Fruit fly (Drosophila melanogaster) whole organism, embryonic: Measurements from ENCODE around the gene shf.

Experiments used
- BEAF-32 ChIP-seq: fragments of 200-800 bp; sonication (Bioruptor generic); optimal IDR thresholded peaks from 3 replicates; lab custom pipeline; 2017; ENCODE audit warnings: missing biosample characterization, missing genetic modification characterization, mild to moderate bottlenecking, moderate library complexity, missing genetic modification reagents
- Bdp1 ChIP-seq: fragments of 200-800 bp; sonication (Bioruptor generic); optimal IDR thresholded peaks from 3 replicates; lab custom pipeline; 2016; ENCODE audit warnings: missing biosample characterization, missing genetic modification characterization
- Bgb ChIP-seq: fragments of 200-800 bp; sonication (Bioruptor generic); IDR thresholded peaks from 2 replicates; pipeline ENCODE4 v1.3.6; 2022; ENCODE audit warnings: missing biosample characterization, missing genetic modification characterization; ENCODE audit not compliant: partially characterized antibody
- Blimp-1 ChIP-seq: fragments of 200-800 bp; sonication (Bioruptor generic); optimal IDR thresholded peaks from 3 replicates; lab custom pipeline; 2018; ENCODE audit warnings: missing biosample characterization, missing genetic modification characterization, mild to moderate bottlenecking, moderate library complexity, missing genetic modification reagents
- CG10543 ChIP-seq: fragments of 200-800 bp; sonication (Bioruptor generic); optimal IDR thresholded peaks from 3 replicates; lab custom pipeline; 2017; ENCODE audit warnings: missing biosample characterization, mild to moderate bottlenecking, missing genetic modification characterization, moderate library complexity
- CG18599 ChIP-seq: fragments of 200-800 bp; sonication (Bioruptor generic); optimal IDR thresholded peaks from 3 replicates; lab custom pipeline; 2017; ENCODE audit warnings: missing biosample characterization, missing genetic modification characterization, mild to moderate bottlenecking, moderate library complexity, missing genetic modification reagents
- CG2116 ChIP-seq: fragments of 200-800 bp; sonication (Bioruptor generic); optimal IDR thresholded peaks from 3 replicates; lab custom pipeline; 2018; ENCODE audit warnings: missing biosample characterization, mild to moderate bottlenecking, missing genetic modification characterization
- CG2120 ChIP-seq: fragments of 200-800 bp; sonication (Bioruptor generic); optimal IDR thresholded peaks from 3 replicates; lab custom pipeline; 2016; ENCODE audit warnings: missing biosample characterization, missing genetic modification characterization
- CG30431 ChIP-seq: fragments of 200-800 bp; sonication (Bioruptor generic); optimal IDR thresholded peaks from 2 replicates; lab custom pipeline; 2017; ENCODE audit warnings: missing biosample characterization, missing genetic modification characterization
- CG34224 ChIP-seq: fragments of 200-800 bp; sonication (Bioruptor generic); IDR thresholded peaks from 3 replicates; pipeline ENCODE4 v1.3.6; 2022; ENCODE audit warnings: missing biosample characterization, missing genetic modification characterization; ENCODE audit not compliant: partially characterized antibody
- CG5180 ChIP-seq: fragments of 200-800 bp; sonication (Bioruptor generic); optimal IDR thresholded peaks from 3 replicates; lab custom pipeline; 2017; ENCODE audit warnings: missing biosample characterization, missing genetic modification characterization, mild to moderate bottlenecking, moderate library complexity, missing genetic modification reagents
- CG6254 ChIP-seq: fragments of 200-800 bp; sonication (Bioruptor generic); optimal IDR thresholded peaks from 3 replicates; lab custom pipeline; 2017; ENCODE audit warnings: mild to moderate bottlenecking, missing biosample characterization, missing genetic modification reagents, missing genetic modification characterization
- CG7786 ChIP-seq: fragments of 200-800 bp; sonication (Bioruptor generic); optimal IDR thresholded peaks from 2 replicates; lab custom pipeline; 2016; ENCODE audit warnings: missing biosample characterization, missing genetic modification characterization
- CG8765 ChIP-seq: fragments of 200-800 bp; sonication (Bioruptor generic); IDR thresholded peaks from 2 replicates; pipeline ENCODE4 v1.3.6; 2022; ENCODE audit warnings: missing biosample characterization, missing genetic modification characterization
- CG9437 ChIP-seq: fragments of 200-800 bp; sonication (Bioruptor generic); optimal IDR thresholded peaks from 2 replicates; lab custom pipeline; 2018; ENCODE audit warnings: missing biosample characterization, mild to moderate bottlenecking, missing genetic modification characterization
- CG9817 ChIP-seq: fragments of 200-800 bp; sonication (Bioruptor generic); optimal IDR thresholded peaks from 2 replicates; lab custom pipeline; 2018; ENCODE audit warnings: missing biosample characterization, mild to moderate bottlenecking, missing genetic modification characterization, moderate library complexity
- D19A ChIP-seq: fragments of 200-800 bp; optimal IDR thresholded peaks from 3 replicates; lab custom pipeline; 2019; ENCODE audit warnings: missing biosample characterization, mild to moderate bottlenecking, missing genetic modification characterization, moderate library complexity
- Deaf1 ChIP-seq: fragments of 200-800 bp; optimal IDR thresholded peaks from 3 replicates; lab custom pipeline; 2019; ENCODE audit warnings: missing biosample characterization, mild to moderate bottlenecking, missing genetic modification characterization, moderate library complexity
- Dip2 ChIP-seq: fragments of 200-800 bp; sonication (Bioruptor generic); IDR thresholded peaks from 2 replicates; pipeline ENCODE4 v1.3.6; 2022; ENCODE audit warnings: missing biosample characterization, missing genetic modification characterization
- Doc3 ChIP-seq: fragments of 200-800 bp; sonication (Bioruptor generic); IDR thresholded peaks from 3 replicates; pipeline ENCODE4 v1.3.6; 2022; ENCODE audit warnings: missing biosample characterization, missing genetic modification characterization; ENCODE audit not compliant: partially characterized antibody
- E2f1 ChIP-seq: fragments of 200-800 bp; sonication (Bioruptor generic); IDR thresholded peaks from 2 replicates; pipeline ENCODE4 v1.3.6; 2022; ENCODE audit warnings: missing biosample characterization, missing genetic modification characterization
- Eip74EF ChIP-seq, 2 experiments: fragments of 200-800 bp in 1 of 2; fragments of >200 bp in 1 of 2; sonication (Bioruptor generic) in 1 of 2; optimal IDR thresholded peaks; 2 replicates each; lab custom pipeline; 2017 to 2019; ENCODE audit warnings: missing biosample characterization in 2 of 2, missing genetic modification characterization in 2 of 2, mild to moderate bottlenecking in 1 of 2, moderate library complexity in 1 of 2
- Ets65A ChIP-seq: fragments of 200-800 bp; sonication (Bioruptor generic); peaks from one replicate; lab custom pipeline; 2016; ENCODE audit warnings: missing biosample characterization, missing genetic modification characterization
- Fer2 ChIP-seq: fragments of 200-800 bp; sonication (Bioruptor generic); optimal IDR thresholded peaks from 2 replicates; lab custom pipeline; 2018; ENCODE audit warnings: missing biosample characterization, mild to moderate bottlenecking, missing genetic modification characterization, moderate library complexity
- Hmx ChIP-seq: fragments of 200-800 bp; sonication (Bioruptor generic); optimal IDR thresholded peaks from 2 replicates; lab custom pipeline; 2016; ENCODE audit warnings: missing biosample characterization, missing genetic modification characterization
- Lim3 ChIP-seq: fragments of 200-800 bp; sonication (Bioruptor generic); IDR thresholded peaks from 2 replicates; pipeline ENCODE4 v1.3.6; 2022; ENCODE audit warnings: missing biosample characterization, missing genetic modification characterization
- Sox102F ChIP-seq: fragments of 200-800 bp; sonication (Bioruptor generic); optimal IDR thresholded peaks from 2 replicates; lab custom pipeline; 2018; ENCODE audit warnings: missing biosample characterization, mild to moderate bottlenecking, missing genetic modification characterization, moderate library complexity
- Tbp ChIP-seq: fragments of >200 bp; optimal IDR thresholded peaks from 2 replicates; lab custom pipeline; 2018; ENCODE audit warnings: missing biosample characterization, missing genetic modification characterization
- bcd ChIP-seq: fragments of 200-800 bp; sonication (Bioruptor generic); optimal IDR thresholded peaks from 2 replicates; lab custom pipeline; 2017; ENCODE audit warnings: missing biosample characterization, mild to moderate bottlenecking, missing genetic modification characterization
- da ChIP-seq: fragments of 200-800 bp; sonication (Bioruptor generic); optimal IDR thresholded peaks from 2 replicates; lab custom pipeline; 2016; ENCODE audit warnings: missing biosample characterization, missing genetic modification characterization
- dimm ChIP-seq: fragments of 200-800 bp; sonication (Bioruptor generic); IDR thresholded peaks from 2 replicates; pipeline ENCODE4 v1.3.6; 2022; ENCODE audit warnings: missing biosample characterization, missing genetic modification characterization
- disco-r ChIP-seq: fragments of 200-800 bp; sonication (Bioruptor generic); optimal IDR thresholded peaks from 2 replicates; lab custom pipeline; 2016; ENCODE audit warnings: missing biosample characterization, missing genetic modification characterization
- dm ChIP-seq: fragments of 200-800 bp; sonication (Bioruptor generic); optimal IDR thresholded peaks from 3 replicates; lab custom pipeline; 2016; ENCODE audit warnings: missing biosample characterization, missing genetic modification characterization
- dpn ChIP-seq, 2 experiments: fragments of 200-800 bp; sonication (Bioruptor generic); optimal IDR thresholded peaks; 3 replicates each; lab custom pipeline; 2016; ENCODE audit warnings: missing biosample characterization in 2 of 2, missing genetic modification characterization in 2 of 2
- dysf ChIP-seq: fragments of 200-800 bp; sonication (Bioruptor generic); IDR thresholded peaks from 3 replicates; pipeline ENCODE4 v1.3.6; 2022; ENCODE audit warnings: missing biosample characterization, missing genetic modification characterization
- emc ChIP-seq: fragments of 200-800 bp; sonication (Bioruptor generic); optimal IDR thresholded peaks from 2 replicates; lab custom pipeline; 2016; ENCODE audit warnings: missing biosample characterization, missing genetic modification characterization
- en ChIP-seq: fragments of 200-800 bp; sonication (Bioruptor generic); optimal IDR thresholded peaks from 2 replicates; lab custom pipeline; 2016; ENCODE audit warnings: missing biosample characterization, missing genetic modification characterization
- gcm ChIP-seq: fragments of 200-800 bp; sonication (Bioruptor generic); optimal IDR thresholded peaks from 2 replicates; lab custom pipeline; 2019; ENCODE audit warnings: missing biosample characterization, mild to moderate bottlenecking, missing genetic modification characterization, moderate library complexity
- inv ChIP-seq: fragments of 200-800 bp; sonication (Bioruptor generic); IDR thresholded peaks from 2 replicates; pipeline ENCODE4 v1.3.6; 2022; ENCODE audit warnings: missing biosample characterization, missing genetic modification characterization; ENCODE audit not compliant: partially characterized antibody
- jing ChIP-seq: fragments of 200-800 bp; sonication (Bioruptor generic); optimal IDR thresholded peaks from 2 replicates; lab custom pipeline; 2018; ENCODE audit warnings: missing biosample characterization, mild to moderate bottlenecking, missing genetic modification characterization
- luna ChIP-seq: fragments of 200-800 bp; sonication (Bioruptor generic); optimal IDR thresholded peaks from 2 replicates; lab custom pipeline; 2016; ENCODE audit warnings: missing biosample characterization, missing genetic modification characterization
- mam ChIP-seq: fragments of 200-800 bp; sonication (Bioruptor generic); optimal IDR thresholded peaks from 3 replicates; lab custom pipeline; 2016; ENCODE audit warnings: missing biosample characterization, missing genetic modification characterization
- oc ChIP-seq: fragments of 200-800 bp; sonication (Bioruptor generic); optimal IDR thresholded peaks from 2 replicates; lab custom pipeline; 2018; ENCODE audit warnings: missing biosample characterization, mild to moderate bottlenecking, missing genetic modification characterization, moderate library complexity
- onecut ChIP-seq: fragments of 200-800 bp; sonication (Bioruptor generic); IDR thresholded peaks from 2 replicates; pipeline ENCODE4 v1.3.6; 2022; ENCODE audit warnings: missing biosample characterization, missing genetic modification characterization
- pan ChIP-seq, 4 experiments: fragments of >200 bp in 3 of 4; fragments of 200-800 bp in 1 of 4; sonication (Bioruptor generic) in 1 of 4; optimal IDR thresholded peaks in 3 of 4; IDR thresholded peaks in 1 of 4; 2 replicates each; pipeline versions ENCODE4 v1.3.6 to Lab custom; 2017 to 2022; ENCODE audit warnings: missing biosample characterization in 2 of 4, missing genetic modification characterization in 2 of 4, mixed read lengths in 1 of 4
- pb ChIP-seq: fragments of 200-800 bp; sonication (Bioruptor generic); optimal IDR thresholded peaks from 3 replicates; lab custom pipeline; 2016; ENCODE audit warnings: missing biosample characterization, missing genetic modification characterization
- row ChIP-seq: fragments of 200-800 bp; sonication (Bioruptor generic); IDR thresholded peaks from 3 replicates; pipeline ENCODE4 v1.3.6; 2022; ENCODE audit warnings: missing biosample characterization, missing genetic modification characterization
- unc-4 ChIP-seq: fragments of 200-800 bp; sonication (Bioruptor generic); IDR thresholded peaks from 2 replicates; pipeline ENCODE4 v1.3.6; 2022; ENCODE audit warnings: missing biosample characterization, missing genetic modification characterization; ENCODE audit not compliant: partially characterized antibody
- zen2 ChIP-seq: fragments of 200-800 bp; sonication (Bioruptor generic); IDR thresholded peaks from 3 replicates; pipeline ENCODE4 v1.3.6; 2022; ENCODE audit warnings: missing biosample characterization, missing genetic modification characterization; ENCODE audit not compliant: partially characterized antibody

Gene shf

dm6 chrX:6800726-6801296, 21.4 kb upstream of the shf start (continued):
- TF ChIP-seq Bdp1 (GFP tag; lab: Kevin White, UChicago) (no peak), D19A (tag; lab: Kevin White, UChicago) (no peak), jing (no peak), dimm (no peak), Ets65A (GFP tag; lab: Kevin White, UChicago) (peak; percentile 45), row (peak; percentile 93), Lim3 (GFP tag; lab: Robert Waterston, UW) (no peak), dpn (GFP tag; optimal IDR thresholded peaks at IDR 0.05; lab: Kevin White, UChicago) (peak in 1 of 2 experiments; percentile 6), Fer2 (tag; lab: Kevin White, UChicago) (no peak), CG5180 (GFP tag; lab: Kevin White, UChicago) (peak; percentile 91), gcm (GFP tag; lab: Kevin White, UChicago) (peak; percentile 28), Bgb (peak; percentile 23; the same call in 1 of the 2 replicates), disco-r (GFP tag; lab: Kevin White, UChicago) (no peak), zen2 (no peak), CG10543 (GFP tag; lab: Kevin White, UChicago) (peak; percentile 92), CG34224 (GFP tag; lab: Robert Waterston, UW) (no peak), CG18599 (peak; percentile 66), Hmx (GFP tag; lab: Kevin White, UChicago) (no peak), da (no peak), en (no peak), dysf (GFP tag; lab: Robert Waterston, UW) (peak; percentile 37; the same call in 1 of the 3 replicates), dm (no peak), bcd (GFP tag; lab: Kevin White, UChicago) (peak; percentile 47), CG2120 (GFP tag; lab: Kevin White, UChicago) (peak; percentile 35), pb (GFP tag; lab: Kevin White, UChicago) (no peak), pan (optimal IDR thresholded peaks at IDR 0.05; lab: Kevin White, UChicago) (no peak), pan (GFP tag; optimal IDR thresholded peaks at IDR 0.05 in 1 of 2, IDR thresholded peaks at IDR 0.05 in 1 of 2) (peak in 1 of 2 experiments; percentile 30), onecut (no peak), CG6254 (GFP tag; lab: Kevin White, UChicago) (peak; percentile 38), Deaf1 (tag; lab: Kevin White, UChicago) (peak; percentile 13), CG30431 (GFP tag; lab: Kevin White, UChicago) (peak; percentile 14), CG9817 (tag; lab: Kevin White, UChicago) (no peak), Dip2 (GFP tag; lab: Robert Waterston, UW) (no peak), inv (GFP tag; lab: Robert Waterston, UW) (no peak), unc-4 (GFP tag; lab: Robert Waterston, UW) (0 out of 2 replicates have a peak, but pooled peaks have one; percentile 15), Blimp-1 (GFP tag; lab: Kevin White, UChicago) (peak; percentile 29), CG7786 (GFP tag; lab: Kevin White, UChicago) (no peak), mam (no peak), Tbp (no peak), BEAF-32 (GFP tag; lab: Kevin White, UChicago) (no peak), Sox102F (GFP tag; lab: Kevin White, UChicago) (peak; percentile 51), CG2116 (GFP tag; lab: Kevin White, UChicago) (no peak), luna (GFP tag; lab: Kevin White, UChicago) (no peak), CG9437 (GFP tag; lab: Kevin White, UChicago) (no peak), E2f1 (GFP tag; lab: Robert Waterston, UW) (0 out of 2 replicates have a peak, but pooled peaks have one; percentile 8), oc (tag; lab: Kevin White, UChicago) (peak; percentile 54), Eip74EF (GFP tag; optimal IDR thresholded peaks at IDR 0.05; lab: Kevin White, UChicago) (no peak), CG8765 (GFP tag; lab: Robert Waterston, UW) (no peak), emc (GFP tag; lab: Kevin White, UChicago) (no peak), Doc3 (GFP tag; lab: Robert Waterston, UW) (no peak)
